Worm (Caenorhabditis elegans): ENCODE measurements around the gene cuc-1.

- TF ChIP-seq blmp-1 (tag; optimal IDR thresholded peaks at IDR 0.05), result no peak
- no peak for TF ChIP-seq snpc-4 (tag; optimal IDR thresholded peaks at IDR 0.05)
- no peak for TF ChIP-seq lin-13 (tag; optimal IDR thresholded peaks at IDR 0.05)
- TF ChIP-seq nhr-237 (tag; optimal IDR thresholded peaks at IDR 0.05), result no peak
- no peak for TF ChIP-seq unc-62 (GFP tag; optimal IDR thresholded peaks at IDR 0.05)
Observed at ce11 chrIII:7848173-7848572, 12.6 kb downstream of the cuc-1 start.

All from whole organism, mixed stage, embryonic.